Fruit fly (Drosophila melanogaster): ENCODE measurements around the gene CG13075.
A peak's percentile ranks its signal among the peaks of the same experiment; 100 is the strongest.

The CG13075 gene

dm6 chr3L:16113003-16113606 is 29.3 kb downstream of the CG13075 start, which contains the start of gene Taf4:
Taf4 (plus strand) TSS chr3L:16113212.
- no peak for TF ChIP-seq CG33017 (tag; optimal IDR thresholded peaks at IDR 0.05)
- TF ChIP-seq kay (GFP tag; ENCODE audit: borderline replicate concordance) = no peak
- TF ChIP-seq bab1 (GFP tag; optimal IDR thresholded peaks at IDR 0.05) = no peak
- no peak for TF ChIP-seq CG14711 (tag; optimal IDR thresholded peaks at IDR 0.05)
- no peak for TF ChIP-seq cnc (optimal IDR thresholded peaks at IDR 0.05)
- TF ChIP-seq pad (GFP tag; optimal IDR thresholded peaks at IDR 0.05) = no peak
- TF ChIP-seq CG1620 (GFP tag; optimal IDR thresholded peaks at IDR 0.05) = no peak
- TF ChIP-seq CG11617 (GFP tag; optimal IDR thresholded peaks at IDR 0.05) = no peak
- no peak for TF ChIP-seq ovo (GFP tag; optimal IDR thresholded peaks at IDR 0.05)
- TF ChIP-seq tj (GFP tag; optimal IDR thresholded peaks at IDR 0.05) = no peak

DNA sequence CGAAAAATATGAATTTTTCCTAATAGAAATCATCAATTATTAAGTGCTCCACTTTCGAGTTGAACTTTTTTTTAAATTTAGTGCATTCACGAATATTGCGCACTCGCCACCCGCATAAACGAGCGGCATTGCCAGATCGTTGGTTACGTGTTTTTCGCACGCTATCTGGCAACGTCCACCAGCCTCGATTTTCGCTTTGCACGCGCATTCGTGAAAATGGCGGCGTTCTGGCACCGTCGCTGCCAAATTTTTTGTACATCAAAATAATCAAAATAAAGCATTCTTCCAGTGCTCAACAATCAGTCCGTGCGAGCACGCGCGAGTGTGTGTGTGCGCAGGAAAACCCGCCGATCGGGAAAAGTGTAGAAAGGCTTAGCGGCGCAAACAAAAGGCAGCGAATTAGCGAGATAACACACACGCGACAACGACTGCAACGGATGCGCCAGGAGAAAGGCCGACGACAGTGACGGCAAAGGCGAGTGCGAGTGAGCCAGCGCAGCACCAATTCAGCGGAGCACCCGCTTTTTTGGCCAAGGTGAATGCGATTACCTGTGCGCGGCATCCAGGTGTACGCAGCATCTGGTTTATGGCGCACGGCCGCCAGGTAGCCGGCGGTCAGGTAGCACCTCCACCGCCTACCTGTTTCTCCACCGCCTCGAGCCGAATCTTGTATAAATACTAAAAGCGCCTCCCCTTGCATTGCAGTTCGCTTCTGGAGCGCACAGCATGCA is 30.0 kb downstream of the CG13075 start:
- TF ChIP-seq cnc (optimal IDR thresholded peaks at IDR 0.05) (no peak), pad (GFP tag; optimal IDR thresholded peaks at IDR 0.05) (peak; percentile 65), CG11617 (GFP tag; optimal IDR thresholded peaks at IDR 0.05) (peak; percentile 98), Crg-1 (GFP tag; optimal IDR thresholded peaks at IDR 0.05) (peak; percentile 83), CG7101 (tag; optimal IDR thresholded peaks at IDR 0.05) (peak; percentile 89), Hr96 (GFP tag; optimal IDR thresholded peaks at IDR 0.05) (no peak), tj (GFP tag; optimal IDR thresholded peaks at IDR 0.05) (peak; percentile 91), bab1 (GFP tag; optimal IDR thresholded peaks at IDR 0.05) (peak; percentile 89), CG33017 (tag; optimal IDR thresholded peaks at IDR 0.05) (peak; percentile 79), Mnt (GFP tag; optimal IDR thresholded peaks at IDR 0.05) (peak; percentile 97), Clk (GFP tag; optimal IDR thresholded peaks at IDR 0.05) (peak; percentile 83), cic (GFP tag; optimal IDR thresholded peaks at IDR 0.05) (peak; percentile 88), CG1620 (GFP tag; optimal IDR thresholded peaks at IDR 0.05) (peak; percentile 81), ovo (GFP tag; optimal IDR thresholded peaks at IDR 0.05) (peak; percentile 62), toe (GFP tag; optimal IDR thresholded peaks at IDR 0.05) (no peak), CG5204 (GFP tag; optimal IDR thresholded peaks at IDR 0.05) (no peak), kay (GFP tag; ENCODE audit: borderline replicate concordance) (no peak), CG14711 (tag; optimal IDR thresholded peaks at IDR 0.05) (peak; percentile 83), CG12768 (GFP tag; optimal IDR thresholded peaks at IDR 0.05) (peak; percentile 90), CG7045 (GFP tag; optimal IDR thresholded peaks at IDR 0.05) (peak; percentile 88)

dm6 chr3L:16121791-16122190 is 38.0 kb downstream of the CG13075 start, which contains the start of gene Strump:
Strump (plus strand) TSS chr3L:16122002.
- TF ChIP-seq kay (GFP tag; ENCODE audit: borderline replicate concordance) (no peak), Hr96 (GFP tag; optimal IDR thresholded peaks at IDR 0.05) (no peak), CG1620 (GFP tag; optimal IDR thresholded peaks at IDR 0.05) (no peak), cnc (optimal IDR thresholded peaks at IDR 0.05) (no peak), tj (GFP tag; optimal IDR thresholded peaks at IDR 0.05) (no peak), Crg-1 (GFP tag; optimal IDR thresholded peaks at IDR 0.05) (no peak), cic (GFP tag; optimal IDR thresholded peaks at IDR 0.05) (no peak), CG33017 (tag; optimal IDR thresholded peaks at IDR 0.05) (no peak), CG7101 (tag; optimal IDR thresholded peaks at IDR 0.05) (peak; percentile 14), CG7045 (GFP tag; optimal IDR thresholded peaks at IDR 0.05) (no peak), Mnt (GFP tag; optimal IDR thresholded peaks at IDR 0.05) (no peak), pad (GFP tag; optimal IDR thresholded peaks at IDR 0.05) (no peak), CG11617 (GFP tag; optimal IDR thresholded peaks at IDR 0.05) (no peak), bab1 (GFP tag; optimal IDR thresholded peaks at IDR 0.05) (peak; percentile 54), CG14711 (tag; optimal IDR thresholded peaks at IDR 0.05) (peak; percentile 95), CG12768 (GFP tag; optimal IDR thresholded peaks at IDR 0.05) (no peak), toe (GFP tag; optimal IDR thresholded peaks at IDR 0.05) (no peak), ovo (GFP tag; optimal IDR thresholded peaks at IDR 0.05) (no peak), Clk (GFP tag; optimal IDR thresholded peaks at IDR 0.05) (no peak), CG5204 (GFP tag; optimal IDR thresholded peaks at IDR 0.05) (no peak)

DNA sequence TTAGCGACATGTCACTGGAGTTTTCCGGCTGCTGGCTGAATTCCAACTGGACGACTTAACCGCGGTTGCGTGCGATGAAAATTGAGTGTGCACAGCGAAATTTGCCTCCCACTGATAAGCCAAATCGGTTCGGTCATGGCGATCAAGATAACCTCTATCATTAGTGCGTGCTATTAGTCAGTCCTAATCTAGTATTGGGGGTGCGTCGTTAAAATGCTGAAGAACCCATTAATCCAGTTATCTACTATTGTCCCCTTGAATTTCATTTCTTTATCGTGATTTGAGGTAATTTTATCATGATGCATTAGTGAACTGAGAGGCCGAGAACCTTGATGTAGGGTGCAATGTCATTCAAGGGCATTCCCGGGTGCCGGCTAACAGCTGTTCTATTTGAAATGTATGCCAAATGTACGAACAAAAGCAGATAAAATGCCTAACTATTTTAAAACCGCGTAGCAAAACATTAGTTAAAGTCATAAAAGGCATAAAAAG is 44.7 kb downstream of the CG13075 start, which contains the start of gene Pgm1:
Pgm1 (minus strand) TSS at position 51 of the 492 bp plus-strand sequence.
- TF ChIP-seq CG1620 (GFP tag; optimal IDR thresholded peaks at IDR 0.05) = peak; percentile 89
- no peak for TF ChIP-seq CG14711 (tag; optimal IDR thresholded peaks at IDR 0.05)
- TF ChIP-seq Clk (GFP tag; optimal IDR thresholded peaks at IDR 0.05) = peak; percentile 71
- TF ChIP-seq pad (GFP tag; optimal IDR thresholded peaks at IDR 0.05) = peak; percentile 72
- peak; percentile 93 for TF ChIP-seq bab1 (GFP tag; optimal IDR thresholded peaks at IDR 0.05)
- no peak for TF ChIP-seq CG5204 (GFP tag; optimal IDR thresholded peaks at IDR 0.05)
- peak; percentile 86 for TF ChIP-seq CG7045 (GFP tag; optimal IDR thresholded peaks at IDR 0.05)
- peak; percentile 92 for TF ChIP-seq CG12768 (GFP tag; optimal IDR thresholded peaks at IDR 0.05)
- peak; percentile 88 for TF ChIP-seq CG33017 (tag; optimal IDR thresholded peaks at IDR 0.05)
- TF ChIP-seq CG11617 (GFP tag; optimal IDR thresholded peaks at IDR 0.05) = peak; percentile 90
- TF ChIP-seq cnc (optimal IDR thresholded peaks at IDR 0.05) = no peak
- peak; percentile 32 for TF ChIP-seq ovo (GFP tag; optimal IDR thresholded peaks at IDR 0.05)
- TF ChIP-seq toe (GFP tag; optimal IDR thresholded peaks at IDR 0.05) = peak; percentile 90
- peak; percentile 93 for TF ChIP-seq tj (GFP tag; optimal IDR thresholded peaks at IDR 0.05)
- peak; percentile 90 for TF ChIP-seq Mnt (GFP tag; optimal IDR thresholded peaks at IDR 0.05)
- peak; percentile 93 for TF ChIP-seq Hr96 (GFP tag; optimal IDR thresholded peaks at IDR 0.05)
- TF ChIP-seq cic (GFP tag; optimal IDR thresholded peaks at IDR 0.05) = peak; percentile 83
- TF ChIP-seq CG7101 (tag; optimal IDR thresholded peaks at IDR 0.05) = peak; percentile 79
- TF ChIP-seq Crg-1 (GFP tag; optimal IDR thresholded peaks at IDR 0.05) = peak; percentile 76
- TF ChIP-seq kay (GFP tag; ENCODE audit: borderline replicate concordance) = no peak

Data from whole organism, adult.